Fruit fly (Drosophila melanogaster) whole organism, embryonic: ENCODE results near the gene CG6149.

Experiments used
- CG10366 ChIP-seq: fragments of 200-800 bp; sonication (Bioruptor generic); IDR thresholded peaks from 2 replicates; pipeline ENCODE4 v1.3.6; 2022; ENCODE audit warnings: missing biosample characterization, missing genetic modification characterization
- CG10959 ChIP-seq: fragments of 200-800 bp; sonication (Bioruptor generic); IDR thresholded peaks from 2 replicates; pipeline ENCODE4 v1.3.6; 2022; ENCODE audit warnings: missing biosample characterization, missing genetic modification characterization
- CG1233 ChIP-seq: fragments of 200-800 bp; sonication (Bioruptor generic); optimal IDR thresholded peaks from 4 replicates; lab custom pipeline; 2018; ENCODE audit warnings: missing biosample characterization, mild to moderate bottlenecking, missing genetic modification characterization
- CG12659 ChIP-seq: fragments of 200-800 bp; sonication (Bioruptor generic); optimal IDR thresholded peaks from 3 replicates; lab custom pipeline; 2017; ENCODE audit warnings: mild to moderate bottlenecking, missing biosample characterization, missing genetic modification reagents, missing genetic modification characterization
- CG12769 ChIP-seq: fragments of 200-800 bp; sonication (Bioruptor generic); optimal IDR thresholded peaks from 2 replicates; lab custom pipeline; 2019; ENCODE audit warnings: missing biosample characterization, mild to moderate bottlenecking, missing genetic modification characterization, moderate library complexity
- CG13624 ChIP-seq: fragments of 200-800 bp; sonication (Bioruptor generic); optimal IDR thresholded peaks from 2 replicates; lab custom pipeline; 2016; ENCODE audit warnings: missing biosample characterization, missing genetic modification characterization
- CG14667 ChIP-seq: fragments of 200-800 bp; sonication (Bioruptor generic); IDR thresholded peaks from 2 replicates; pipeline ENCODE4 v1.3.6; 2022; ENCODE audit warnings: missing biosample characterization, missing genetic modification characterization
- CG15479 ChIP-seq: fragments of 200-800 bp; sonication (Bioruptor generic); optimal IDR thresholded peaks from 3 replicates; lab custom pipeline; 2019; ENCODE audit warnings: missing biosample characterization, mild to moderate bottlenecking, missing genetic modification characterization, moderate library complexity
- CG16815 ChIP-seq: fragments of 200-800 bp; sonication (Bioruptor generic); optimal IDR thresholded peaks from 3 replicates; lab custom pipeline; 2017; ENCODE audit warnings: missing biosample characterization, mild to moderate bottlenecking, missing genetic modification characterization
- CG16863 ChIP-seq: fragments of 200-800 bp; sonication (Bioruptor generic); optimal IDR thresholded peaks from 3 replicates; lab custom pipeline; 2016; ENCODE audit warnings: missing biosample characterization, missing genetic modification characterization
- CG18599 ChIP-seq: fragments of 200-800 bp; sonication (Bioruptor generic); optimal IDR thresholded peaks from 3 replicates; lab custom pipeline; 2017; ENCODE audit warnings: missing biosample characterization, missing genetic modification characterization, mild to moderate bottlenecking, moderate library complexity, missing genetic modification reagents
- CG2889 ChIP-seq: fragments of 200-800 bp; sonication (Bioruptor generic); IDR thresholded peaks from 3 replicates; pipeline ENCODE4 v1.3.6; 2022; ENCODE audit warnings: missing biosample characterization, missing genetic modification characterization
- CG3726 ChIP-seq: fragments of 200-800 bp; sonication (Bioruptor generic); IDR thresholded peaks from 3 replicates; pipeline ENCODE4, ENCODE4 v1.3.6; 2022; ENCODE audit warnings: missing biosample characterization, missing genetic modification characterization
- CG6254 ChIP-seq: fragments of 200-800 bp; sonication (Bioruptor generic); optimal IDR thresholded peaks from 3 replicates; lab custom pipeline; 2017; ENCODE audit warnings: mild to moderate bottlenecking, missing biosample characterization, missing genetic modification reagents, missing genetic modification characterization
- CG7357 ChIP-seq: fragments of 200-800 bp; sonication (Bioruptor generic); IDR thresholded peaks from 3 replicates; pipeline ENCODE4 v1.3.6; 2022; ENCODE audit warnings: missing biosample characterization, missing genetic modification characterization
- CG8924 ChIP-seq: fragments of 200-800 bp; optimal IDR thresholded peaks from 3 replicates; lab custom pipeline; 2019; ENCODE audit warnings: missing biosample characterization, mild to moderate bottlenecking, missing genetic modification characterization, moderate library complexity
- CG9215 ChIP-seq: fragments of 200-800 bp; sonication (Bioruptor generic); IDR thresholded peaks from 2 replicates; pipeline ENCODE4 v1.3.6; 2022; ENCODE audit warnings: missing biosample characterization, missing genetic modification characterization
- CHES-1-like ChIP-seq: fragments of 200-800 bp; sonication (Bioruptor generic); optimal IDR thresholded peaks from 2 replicates; lab custom pipeline; 2016; ENCODE audit warnings: missing biosample characterization, missing genetic modification characterization
- Camta ChIP-seq: fragments of 200-800 bp; sonication (Bioruptor generic); optimal IDR thresholded peaks from 2 replicates; lab custom pipeline; 2016; ENCODE audit warnings: missing biosample characterization, missing genetic modification characterization
- D ChIP-seq, 2 experiments: fragments of 200-800 bp in 1 of 2; fragments of >200 bp in 1 of 2; sonication (Bioruptor generic) in 1 of 2; optimal IDR thresholded peaks; 2 replicates in 1 of 2; 3 replicates in 1 of 2; lab custom pipeline; 2017; ENCODE audit warnings: mild to moderate bottlenecking in 1 of 2, missing biosample characterization in 1 of 2, missing genetic modification characterization in 1 of 2, missing genetic modification reagents in 1 of 2
- Dbx ChIP-seq: fragments of 200-800 bp; sonication (Bioruptor generic); IDR thresholded peaks from 3 replicates; pipeline ENCODE4 v1.3.6; 2022; ENCODE audit warnings: missing biosample characterization, missing genetic modification characterization
- Drgx ChIP-seq: fragments of 200-800 bp; sonication (Bioruptor generic); IDR thresholded peaks from 2 replicates; pipeline ENCODE4 v1.3.6; 2022; ENCODE audit warnings: missing biosample characterization, missing genetic modification characterization
- HLH3B ChIP-seq: fragments of 200-800 bp; sonication (Bioruptor generic); IDR thresholded peaks from 2 replicates; pipeline ENCODE4 v1.3.6; 2022; ENCODE audit warnings: missing biosample characterization, missing genetic modification characterization
- HLH54F ChIP-seq: fragments of 200-800 bp; sonication (Bioruptor generic); optimal IDR thresholded peaks from 3 replicates; lab custom pipeline; 2016; ENCODE audit warnings: missing biosample characterization, missing genetic modification characterization
- Med ChIP-seq: fragments of 200-800 bp; sonication (Bioruptor generic); peaks from one replicate; lab custom pipeline; 2016; ENCODE audit warnings: missing biosample characterization, missing genetic modification characterization, mild to moderate bottlenecking, inconsistent platforms, moderate library complexity
- Pdp1 ChIP-seq, 2 experiments: fragments of 200-800 bp; sonication (Bioruptor generic); optimal IDR thresholded peaks; 3 replicates each; lab custom pipeline; 2016; ENCODE audit warnings: missing biosample characterization in 2 of 2, missing genetic modification characterization in 2 of 2, mild to moderate bottlenecking in 1 of 2, moderate library complexity in 1 of 2
- Rx ChIP-seq: fragments of 200-800 bp; sonication (Bioruptor generic); IDR thresholded peaks from 2 replicates; pipeline ENCODE4 v1.3.6; 2022; ENCODE audit warnings: missing biosample characterization, missing genetic modification characterization
- Sry-δ ChIP-seq: fragments of 200-800 bp; sonication (Bioruptor generic); optimal IDR thresholded peaks from 2 replicates; lab custom pipeline; 2016; ENCODE audit warnings: missing biosample characterization, missing genetic modification characterization
- Ssrp ChIP-seq: fragments of 200-800 bp; sonication (Bioruptor generic); optimal IDR thresholded peaks from 2 replicates; lab custom pipeline; 2018; ENCODE audit warnings: missing biosample characterization, mild to moderate bottlenecking, missing genetic modification characterization, moderate library complexity
- TFAM ChIP-seq: fragments of 200-800 bp; sonication (Bioruptor generic); optimal IDR thresholded peaks from 2 replicates; lab custom pipeline; 2017; ENCODE audit warnings: missing biosample characterization, missing genetic modification characterization, inconsistent platforms
- ato ChIP-seq: fragments of 200-800 bp; sonication (Bioruptor generic); IDR thresholded peaks from 2 replicates; pipeline ENCODE4 v1.3.6; 2022; ENCODE audit warnings: missing biosample characterization, missing genetic modification characterization; ENCODE audit not compliant: partially characterized antibody
- bcd ChIP-seq: fragments of 200-800 bp; sonication (Bioruptor generic); optimal IDR thresholded peaks from 2 replicates; lab custom pipeline; 2017; ENCODE audit warnings: missing biosample characterization, mild to moderate bottlenecking, missing genetic modification characterization
- dimm ChIP-seq: fragments of 200-800 bp; sonication (Bioruptor generic); IDR thresholded peaks from 2 replicates; pipeline ENCODE4 v1.3.6; 2022; ENCODE audit warnings: missing biosample characterization, missing genetic modification characterization
- fd96Cb ChIP-seq: fragments of 200-800 bp; sonication (Bioruptor generic); optimal IDR thresholded peaks from 2 replicates; lab custom pipeline; 2018; ENCODE audit warnings: missing biosample characterization, mild to moderate bottlenecking, missing genetic modification characterization, moderate library complexity
- gcm2 ChIP-seq: fragments of 200-800 bp; sonication (Bioruptor generic); optimal IDR thresholded peaks from 2 replicates; lab custom pipeline; 2016; ENCODE audit warnings: missing biosample characterization, missing genetic modification characterization
- ham ChIP-seq: fragments of 200-800 bp; sonication (Bioruptor generic); IDR thresholded peaks from 2 replicates; pipeline ENCODE4 v1.3.6; 2022; ENCODE audit warnings: missing biosample characterization, missing genetic modification characterization
- hb ChIP-seq: fragments of 200-800 bp; sonication (Bioruptor generic); IDR thresholded peaks from 3 replicates; pipeline ENCODE4 v1.3.6; 2022; ENCODE audit warnings: missing biosample characterization, missing genetic modification characterization; ENCODE audit not compliant: partially characterized antibody
- mam ChIP-seq: fragments of 200-800 bp; sonication (Bioruptor generic); optimal IDR thresholded peaks from 3 replicates; lab custom pipeline; 2016; ENCODE audit warnings: missing biosample characterization, missing genetic modification characterization
- nerfin-2 ChIP-seq: fragments of 200-800 bp; sonication (Bioruptor generic); IDR thresholded peaks from 2 replicates; pipeline ENCODE4 v1.3.6; 2022; ENCODE audit warnings: missing biosample characterization, missing genetic modification characterization; ENCODE audit not compliant: partially characterized antibody
- nmo ChIP-seq: fragments of 200-800 bp; sonication (Bioruptor generic); optimal IDR thresholded peaks from 2 replicates; lab custom pipeline; 2018; ENCODE audit warnings: missing biosample characterization, mild to moderate bottlenecking, missing genetic modification characterization, moderate library complexity
- p53 ChIP-seq: fragments of 200-800 bp; sonication (Bioruptor generic); optimal IDR thresholded peaks from 2 replicates; lab custom pipeline; 2016; ENCODE audit warnings: missing biosample characterization, missing genetic modification characterization
- pita ChIP-seq: fragments of 200-800 bp; sonication (Bioruptor generic); optimal IDR thresholded peaks from 2 replicates; lab custom pipeline; 2017; ENCODE audit warnings: missing biosample characterization, mild to moderate bottlenecking, missing genetic modification characterization
- pum ChIP-seq: fragments of 200-800 bp; sonication (Bioruptor generic); optimal IDR thresholded peaks from 2 replicates; lab custom pipeline; 2016; ENCODE audit warnings: missing biosample characterization, missing genetic modification characterization
- sc ChIP-seq, 3 experiments: fragments of >200 bp in 2 of 3; fragments of 200-800 bp in 1 of 3; sonication (Bioruptor generic) in 1 of 3; optimal IDR thresholded peaks; 2 replicates in 2 of 3; 3 replicates in 1 of 3; lab custom pipeline; 2017; ENCODE audit warnings: mild to moderate bottlenecking in 1 of 3, missing biosample characterization in 1 of 3, missing genetic modification characterization in 1 of 3, missing genetic modification reagents in 1 of 3
- sisA ChIP-seq: fragments of 200-800 bp; sonication (Bioruptor generic); IDR thresholded peaks from 2 replicates; pipeline ENCODE4 v1.3.6; 2022; ENCODE audit warnings: missing biosample characterization, missing genetic modification characterization
- slbo ChIP-seq: fragments of 200-800 bp; sonication (Bioruptor generic); IDR thresholded peaks from 2 replicates; pipeline ENCODE4 v1.3.6; 2022; ENCODE audit warnings: missing biosample characterization, missing genetic modification characterization
- trem ChIP-seq: fragments of 200-800 bp; optimal IDR thresholded peaks from 3 replicates; lab custom pipeline; 2019; ENCODE audit warnings: missing biosample characterization, mild to moderate bottlenecking, missing genetic modification characterization, moderate library complexity
- unpg ChIP-seq: fragments of 200-800 bp; sonication (Bioruptor generic); optimal IDR thresholded peaks from 3 replicates; lab custom pipeline; 2018; ENCODE audit warnings: missing biosample characterization, mild to moderate bottlenecking, missing genetic modification characterization, moderate library complexity
- zen ChIP-seq: fragments of 200-800 bp; sonication (Bioruptor generic); optimal IDR thresholded peaks from 3 replicates; lab custom pipeline; 2018; ENCODE audit warnings: missing biosample characterization, mild to moderate bottlenecking, missing genetic modification characterization, moderate library complexity

The CG6149 gene

dm6 chr3L:11448935-11449334 lies 13.7 kb upstream of the CG6149 start (continued):
- TF ChIP-seq CG9215 (GFP tag; lab: Robert Waterston, UW), result peak; percentile 50; the same call in 1 of the 2 replicates
- TF ChIP-seq CG10366 (GFP tag; lab: Robert Waterston, UW), result peak; percentile 63
- peak; percentile 57 for TF ChIP-seq CG16863 (GFP tag; lab: Kevin White, UChicago)
- TF ChIP-seq unpg (GFP tag; lab: Kevin White, UChicago), result peak; percentile 49
- TF ChIP-seq CG12659, result peak; percentile 28
- TF ChIP-seq HLH3B (GFP tag; lab: Robert Waterston, UW), result peak; percentile 71
- TF ChIP-seq dimm, result peak; percentile 63
- TF ChIP-seq CG7357 (GFP tag; lab: Robert Waterston, UW), result 0 out of 3 replicates have a peak, but pooled peaks have one; percentile 10
- no peak for TF ChIP-seq ham
- no peak for TF ChIP-seq CG15479 (GFP tag; lab: Kevin White, UChicago)
- TF ChIP-seq TFAM (GFP tag; lab: Kevin White, UChicago), result no peak
- peak; percentile 44; the same call in 1 of the 3 replicates for TF ChIP-seq Dbx (GFP tag; lab: Robert Waterston, UW)
- peak; percentile 31 for TF ChIP-seq CG16815 (GFP tag; lab: Kevin White, UChicago)
- peak; percentile 65 for TF ChIP-seq CG18599 (GFP tag; lab: Kevin White, UChicago)
- no peak for TF ChIP-seq sc (optimal IDR thresholded peaks at IDR 0.05; lab: Kevin White, UChicago)
- peak; percentile 31 for TF ChIP-seq sc (GFP tag; optimal IDR thresholded peaks at IDR 0.05; lab: Kevin White, UChicago)
- peak; percentile 91 for TF ChIP-seq Med (GFP tag; lab: Kevin White, UChicago)
- TF ChIP-seq CG1233 (GFP tag; lab: Kevin White, UChicago), result peak; percentile 11
- TF ChIP-seq Camta, result peak; percentile 43
- TF ChIP-seq fd96Cb, result peak; percentile 62
- TF ChIP-seq hb (GFP tag; lab: Robert Waterston, UW), result no peak
- peak; percentile 49 for TF ChIP-seq mam
- TF ChIP-seq CG10959, result peak; percentile 55
- TF ChIP-seq bcd, result peak; percentile 47
- peak; percentile 41 for TF ChIP-seq pum (GFP tag; lab: Kevin White, UChicago)
- TF ChIP-seq p53 (GFP tag; lab: Kevin White, UChicago), result peak; percentile 16
- TF ChIP-seq Ssrp, result peak; percentile 19
- TF ChIP-seq CG3726 (GFP tag; lab: Robert Waterston, UW), result no peak
- TF ChIP-seq nmo (GFP tag; lab: Kevin White, UChicago), result peak; percentile 56
- peak; percentile 61 for TF ChIP-seq CG13624 (GFP tag; lab: Kevin White, UChicago)
- TF ChIP-seq Rx (GFP tag; lab: Robert Waterston, UW), result peak; percentile 26; the same call in 1 of the 2 replicates
- TF ChIP-seq ato, result no peak
- no peak for TF ChIP-seq pita (GFP tag; lab: Kevin White, UChicago)
- TF ChIP-seq nerfin-2 (GFP tag; lab: Robert Waterston, UW), result no peak
- peak; percentile 61; the same call in 2 of the 3 replicates for TF ChIP-seq CG2889 (GFP tag; lab: Robert Waterston, UW)
- TF ChIP-seq CG12769 (tag; lab: Kevin White, UChicago), result peak; percentile 18
- TF ChIP-seq CG6254 (GFP tag; lab: Kevin White, UChicago), result peak; percentile 38
- peak; percentile 41 for TF ChIP-seq Sry-δ (GFP tag; lab: Kevin White, UChicago)
- peak; percentile 5 for TF ChIP-seq zen (tag; lab: Kevin White, UChicago)
- peak; percentile 94 for TF ChIP-seq Drgx
- no peak for TF ChIP-seq D (optimal IDR thresholded peaks at IDR 0.05; lab: Kevin White, UChicago)
- peak; percentile 57 for TF ChIP-seq D (GFP tag; optimal IDR thresholded peaks at IDR 0.05; lab: Kevin White, UChicago)
- TF ChIP-seq CG8924 (tag; lab: Kevin White, UChicago), result peak; percentile 33
- peak; percentile 62 for TF ChIP-seq sisA (GFP tag; lab: Robert Waterston, UW)
- peak; percentile 43 for TF ChIP-seq HLH54F (GFP tag; lab: Kevin White, UChicago)
- TF ChIP-seq gcm2 (GFP tag; lab: Kevin White, UChicago), result peak; percentile 13
- peak; percentile 75 for TF ChIP-seq slbo (GFP tag; lab: Robert Waterston, UW)
- TF ChIP-seq trem (tag; lab: Kevin White, UChicago), result no peak
- TF ChIP-seq CHES-1-like (GFP tag; lab: Kevin White, UChicago), result peak; percentile 33
- peak; percentile 41 to 52 for TF ChIP-seq Pdp1 (GFP tag; optimal IDR thresholded peaks at IDR 0.05; lab: Kevin White, UChicago)
- TF ChIP-seq CG14667 (GFP tag; lab: Robert Waterston, UW), result peak; percentile 50; the same call in 1 of the 2 replicates
